Fruit fly (Drosophila melanogaster): ENCODE measurements around the gene CG15221.
A peak's percentile ranks its signal among the peaks of the same experiment; 100 is the strongest.

- TF ChIP-seq toe (GFP tag; optimal IDR thresholded peaks at IDR 0.05) (peak; percentile 24), CG33017 (tag; optimal IDR thresholded peaks at IDR 0.05) (peak; percentile 19), CG14711 (tag; optimal IDR thresholded peaks at IDR 0.05) (peak; percentile 64), CG7101 (tag; optimal IDR thresholded peaks at IDR 0.05) (peak; percentile 55), cnc (optimal IDR thresholded peaks at IDR 0.05) (no peak), kay (GFP tag; ENCODE audit: borderline replicate concordance) (no peak), Mnt (GFP tag; optimal IDR thresholded peaks at IDR 0.05) (peak; percentile 51), bab1 (GFP tag; optimal IDR thresholded peaks at IDR 0.05) (peak; percentile 89), ovo (GFP tag; optimal IDR thresholded peaks at IDR 0.05) (peak; percentile 50), CG12768 (GFP tag; optimal IDR thresholded peaks at IDR 0.05) (no peak), Crg-1 (GFP tag; optimal IDR thresholded peaks at IDR 0.05) (peak; percentile 62), Hr96 (GFP tag; optimal IDR thresholded peaks at IDR 0.05) (no peak), CG7045 (GFP tag; optimal IDR thresholded peaks at IDR 0.05) (no peak)
Measured at dm6 chrX:11720138-11720537, 3.9 kb upstream of the CG15221 start, which contains the start of gene Tango10.

Data from whole organism, adult.